Fruit fly (Drosophila melanogaster): ENCODE measurements around the gene CG32576.

The CG32576 gene

DNA sequence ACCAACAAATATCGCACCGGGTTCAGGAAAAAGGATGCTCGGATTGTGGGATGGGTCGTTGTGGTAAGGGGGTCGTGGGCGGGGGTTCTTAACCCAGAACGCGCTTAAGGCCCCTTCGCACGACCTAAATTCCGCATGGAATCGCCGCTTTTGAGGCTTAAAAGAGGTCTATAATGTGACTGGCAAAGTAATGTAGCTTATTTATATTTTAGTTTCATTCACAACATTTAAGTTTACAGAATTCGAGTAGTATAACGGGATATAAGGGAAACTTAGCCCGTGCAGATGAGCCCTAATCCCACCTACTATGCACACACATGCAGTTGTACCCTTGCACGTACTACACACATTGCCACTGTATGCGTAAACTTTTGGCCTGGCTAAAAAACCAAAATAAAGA, 9.6 kb downstream of the CG32576 start (continued):
- TF ChIP-seq corto (GFP tag; optimal IDR thresholded peaks at IDR 0.05) (peak; percentile 40), Myb (GFP tag; optimal IDR thresholded peaks at IDR 0.05) (no peak), Hey (tag; optimal IDR thresholded peaks at IDR 0.05) (peak; percentile 61), CG4282 (GFP tag; optimal IDR thresholded peaks at IDR 0.05) (no peak), CG13296 (GFP tag; optimal IDR thresholded peaks at IDR 0.05) (peak; percentile 83), Oli (tag; optimal IDR thresholded peaks at IDR 0.05) (peak; percentile 86), CG14050 (GFP tag; IDR thresholded peaks at IDR 0.05) (peak; percentile 68; the same call in 2 of the 3 replicates), Side (GFP tag; optimal IDR thresholded peaks at IDR 0.05) (peak; percentile 31), sob (GFP tag; IDR thresholded peaks at IDR 0.05) (peak; percentile 59; the same call in 1 of the 2 replicates), Ravus (GFP tag; IDR thresholded peaks at IDR 0.05) (peak; percentile 23), Hr39 (optimal IDR thresholded peaks at IDR 0.05) (no peak), Neu2 (GFP tag; optimal IDR thresholded peaks at IDR 0.05; ENCODE audit: borderline replicate concordance) (no peak), Six4 (GFP tag; optimal IDR thresholded peaks at IDR 0.05) (peak; percentile 67), Dek (tag; optimal IDR thresholded peaks at IDR 0.05) (peak; percentile 61), CG18262 (tag; optimal IDR thresholded peaks at IDR 0.05) (peak; percentile 90), CG18619 (GFP tag; optimal IDR thresholded peaks at IDR 0.05) (peak; percentile 75), shn (GFP tag; optimal IDR thresholded peaks at IDR 0.05) (peak; percentile 23), CG7928 (GFP tag; optimal IDR thresholded peaks at IDR 0.05) (peak; percentile 39), CG17359 (tag; optimal IDR thresholded peaks at IDR 0.05) (peak; percentile 87), CG3407 (GFP tag; optimal IDR thresholded peaks at IDR 0.05) (peak; percentile 75), nerfin-1 (tag; optimal IDR thresholded peaks at IDR 0.05) (peak; percentile 82), br (optimal IDR thresholded peaks at IDR 0.05) (no peak), MBD-R2 (GFP tag; IDR thresholded peaks at IDR 0.05) (peak; percentile 40; the same call in 1 of the 2 replicates), fu2 (GFP tag; optimal IDR thresholded peaks at IDR 0.05) (no peak), trem (tag; optimal IDR thresholded peaks at IDR 0.05) (peak; percentile 85), emc (GFP tag; optimal IDR thresholded peaks at IDR 0.05) (no peak), CG34376 (GFP tag; optimal IDR thresholded peaks at IDR 0.05) (peak; percentile 69), CG1529 (GFP tag; optimal IDR thresholded peaks at IDR 0.05) (peak; percentile 80), CG10565 (GFP tag; optimal IDR thresholded peaks at IDR 0.05) (no peak), Hr3 (GFP tag; optimal IDR thresholded peaks at IDR 0.05) (peak; percentile 5), pho (GFP tag; optimal IDR thresholded peaks at IDR 0.05) (no peak), HLH54F (GFP tag; optimal IDR thresholded peaks at IDR 0.05) (peak; percentile 15), yki (optimal IDR thresholded peaks at IDR 0.05) (no peak), repo (GFP tag; optimal IDR thresholded peaks at IDR 0.05) (peak; percentile 60), Gug (GFP tag; IDR thresholded peaks at IDR 0.05) (peak; percentile 76), Ssrp (tag; optimal IDR thresholded peaks at IDR 0.05) (peak; percentile 78), tap (tag; optimal IDR thresholded peaks at IDR 0.05) (peak; percentile 83), CG13424 (tag; optimal IDR thresholded peaks at IDR 0.05) (peak; percentile 91), CG10979 (tag; optimal IDR thresholded peaks at IDR 0.05) (peak; percentile 91), gce (GFP tag; IDR thresholded peaks at IDR 0.05) (peak; percentile 84), CG16779 (GFP tag; IDR thresholded peaks at IDR 0.05) (0 out of 2 replicates have a peak, but pooled peaks have one; percentile 62), TFAM (GFP tag; optimal IDR thresholded peaks at IDR 0.05) (peak; percentile 51), slbo (GFP tag; IDR thresholded peaks at IDR 0.05) (peak; percentile 72), caup (GFP tag; optimal IDR thresholded peaks at IDR 0.05; ENCODE audit: severe bottlenecking) (peak; percentile 87), pb (GFP tag; optimal IDR thresholded peaks at IDR 0.05) (peak; percentile 27), bsh (GFP tag; optimal IDR thresholded peaks at IDR 0.05) (peak; percentile 80 to 93), E2f2 (GFP tag; IDR thresholded peaks at IDR 0.05) (peak; percentile 6; the same call in 1 of the 2 replicates), CG4617 (GFP tag; optimal IDR thresholded peaks at IDR 0.05; ENCODE audit: borderline replicate concordance) (peak; percentile 9), Gsc (GFP tag; IDR thresholded peaks at IDR 0.05) (peak; percentile 46; the same call in 1 of the 2 replicates), CG1233 (GFP tag; optimal IDR thresholded peaks at IDR 0.05) (peak; percentile 82), CrebB (tag; optimal IDR thresholded peaks at IDR 0.05) (peak; percentile 78)
